Fruit fly (Drosophila melanogaster) whole organism, pupa: Measurements from ENCODE around the gene CG10214.

Experiments used
- CG10348 ChIP-seq: fragments of 200-800 bp; sonication (Bioruptor generic); IDR thresholded peaks from 2 replicates; pipeline ENCODE4 v1.3.6; 2022; ENCODE audit warnings: missing biosample characterization, missing genetic modification characterization
- CG12605 ChIP-seq: fragments of 200-800 bp; sonication (Bioruptor generic); IDR thresholded peaks from 2 replicates; pipeline ENCODE4 v1.3.6; 2022; ENCODE audit warnings: missing biosample characterization, missing genetic modification characterization
- CG13204 ChIP-seq: fragments of 200-800 bp; sonication (Bioruptor generic); optimal IDR thresholded peaks from 2 replicates; lab custom pipeline; 2018; ENCODE audit warnings: missing biosample characterization, mild to moderate bottlenecking, missing genetic modification characterization, moderate library complexity
- CG14655 ChIP-seq: fragments of 200-800 bp; sonication (Bioruptor generic); optimal IDR thresholded peaks from 3 replicates; lab custom pipeline; 2017; ENCODE audit warnings: mild to moderate bottlenecking, missing biosample characterization, missing genetic modification reagents, missing genetic modification characterization
- CG15710 ChIP-seq: fragments of 200-800 bp; sonication (Bioruptor generic); optimal IDR thresholded peaks from 2 replicates; lab custom pipeline; 2018; ENCODE audit warnings: missing biosample characterization, mild to moderate bottlenecking, missing genetic modification characterization, moderate library complexity
- CG17806 ChIP-seq: fragments of 200-800 bp; sonication (Bioruptor generic); optimal IDR thresholded peaks from 2 replicates; lab custom pipeline; 2018; ENCODE audit warnings: missing biosample characterization, mild to moderate bottlenecking, missing genetic modification characterization, moderate library complexity
- CG32121 ChIP-seq: fragments of 200-800 bp; sonication (Bioruptor generic); IDR thresholded peaks from 2 replicates; pipeline ENCODE4 v1.3.6; 2022; ENCODE audit warnings: missing biosample characterization, missing genetic modification characterization
- CG34367 ChIP-seq: fragments of 200-800 bp; sonication (Bioruptor generic); optimal IDR thresholded peaks from 2 replicates; lab custom pipeline; 2018; ENCODE audit warnings: missing biosample characterization, mild to moderate bottlenecking, missing genetic modification characterization
- CG4496 ChIP-seq: fragments of 200-800 bp; sonication (Bioruptor generic); IDR thresholded peaks from 3 replicates; pipeline ENCODE4 v1.3.6; 2022; ENCODE audit warnings: missing biosample characterization, missing genetic modification characterization
- CG8159 ChIP-seq: fragments of 200-800 bp; sonication (Bioruptor generic); optimal IDR thresholded peaks from 3 replicates; lab custom pipeline; 2018; ENCODE audit warnings: missing biosample characterization, mild to moderate bottlenecking, missing genetic modification characterization, moderate library complexity
- CG8301 ChIP-seq: fragments of 200-800 bp; sonication (Bioruptor generic); optimal IDR thresholded peaks from 2 replicates; lab custom pipeline; 2018; ENCODE audit warnings: missing biosample characterization, mild to moderate bottlenecking, missing genetic modification characterization
- CG9948 ChIP-seq: fragments of 200-800 bp; sonication (Bioruptor generic); optimal IDR thresholded peaks from 2 replicates; lab custom pipeline; 2018; ENCODE audit warnings: missing biosample characterization, mild to moderate bottlenecking, missing genetic modification characterization, moderate library complexity
- D1 ChIP-seq: fragments of 200-800 bp; sonication (Bioruptor generic); optimal IDR thresholded peaks from 2 replicates; lab custom pipeline; 2018; ENCODE audit warnings: missing biosample characterization, mild to moderate bottlenecking, missing genetic modification characterization, moderate library complexity
- EcR ChIP-seq: fragments of 200-800 bp; sonication (Bioruptor generic); optimal IDR thresholded peaks from 3 replicates; lab custom pipeline; 2019; ENCODE audit warnings: missing biosample characterization, missing genetic modification characterization, mild to moderate bottlenecking, moderate library complexity, missing genetic modification reagents
- Ets98B ChIP-seq: fragments of 200-800 bp; sonication (Bioruptor generic); IDR thresholded peaks from 2 replicates; pipeline ENCODE4 v1.3.6; 2022; ENCODE audit warnings: missing biosample characterization, missing genetic modification characterization
- Pif1A ChIP-seq: fragments of 200-800 bp; sonication (Bioruptor generic); optimal IDR thresholded peaks from 3 replicates; lab custom pipeline; 2016; ENCODE audit warnings: missing biosample characterization, missing genetic modification characterization
- Pif1B ChIP-seq: fragments of 200-800 bp; sonication (Bioruptor generic); optimal IDR thresholded peaks from 3 replicates; lab custom pipeline; 2016; ENCODE audit warnings: missing biosample characterization, missing genetic modification characterization
- Snoo ChIP-seq: fragments of 200-800 bp; sonication (Bioruptor generic); optimal IDR thresholded peaks from 3 replicates; lab custom pipeline; 2017; ENCODE audit warnings: missing biosample characterization, mild to moderate bottlenecking, missing genetic modification characterization, inconsistent platforms
- fd96Ca ChIP-seq: fragments of 200-800 bp; sonication (Bioruptor generic); IDR thresholded peaks from 3 replicates; pipeline ENCODE4 v1.3.6; 2022; ENCODE audit warnings: missing biosample characterization, missing genetic modification characterization
- gl ChIP-seq: fragments of 200-800 bp; sonication (Bioruptor generic); optimal IDR thresholded peaks from 2 replicates; lab custom pipeline; 2018; ENCODE audit warnings: missing biosample characterization, mild to moderate bottlenecking, missing genetic modification characterization
- rn ChIP-seq: fragments of 200-800 bp; sonication (Bioruptor generic); IDR thresholded peaks from 2 replicates; pipeline ENCODE4 v1.3.6; 2022; ENCODE audit warnings: missing biosample characterization, missing genetic modification characterization

CG10214 gene

dm6 chr3R:23773610-23774364 lies 6.5 kb upstream of the CG10214 start, which contains the start of gene CG10208:
CG10208 (minus strand) TSS chr3R:23774127.
- TF ChIP-seq CG4496 (GFP tag; lab: Robert Waterston, UW) (no peak), CG8301 (tag; lab: Kevin White, UChicago) (no peak)

dm6 chr3R:23772808-23773207 lies 5.5 kb upstream of the CG10214 start, which contains the start of gene tst:
tst (minus strand) TSS chr3R:23772859.
- no peak for TF ChIP-seq Pif1A (GFP tag; lab: Kevin White, UChicago)
- TF ChIP-seq CG17806 (tag; lab: Kevin White, UChicago) = peak; percentile 89
- no peak for TF ChIP-seq D1 (tag; lab: Kevin White, UChicago)
- peak; percentile 80 for TF ChIP-seq CG34367
- TF ChIP-seq CG12605 = peak; percentile 84
- TF ChIP-seq CG4496 (GFP tag; lab: Robert Waterston, UW) = peak; percentile 94
- TF ChIP-seq CG13204 (GFP tag; lab: Kevin White, UChicago) = no peak
- peak; percentile 91 for TF ChIP-seq CG14655 (GFP tag; lab: Kevin White, UChicago)
- peak; percentile 94 for TF ChIP-seq fd96Ca (GFP tag; lab: Robert Waterston, UW)
- TF ChIP-seq CG9948 (tag; lab: Kevin White, UChicago) = peak; percentile 87
- no peak for TF ChIP-seq Pif1B (GFP tag; lab: Kevin White, UChicago)
- TF ChIP-seq EcR (GFP tag; lab: Kevin White, UChicago) = no peak
- peak; percentile 82 for TF ChIP-seq CG8301 (tag; lab: Kevin White, UChicago)
- peak; percentile 89 for TF ChIP-seq CG15710
- peak; percentile 95 for TF ChIP-seq CG32121
- peak; percentile 87 for TF ChIP-seq Snoo (tag; lab: Kevin White, UChicago)
- TF ChIP-seq CG8159 = peak; percentile 87
- peak; percentile 76 for TF ChIP-seq CG10348
- TF ChIP-seq rn (GFP tag; lab: Robert Waterston, UW) = peak; percentile 95
- TF ChIP-seq gl (tag; lab: Kevin White, UChicago) = peak; percentile 49
- TF ChIP-seq Ets98B (GFP tag; lab: Robert Waterston, UW) = peak; percentile 95
- TF ChIP-seq, all 21 proteins: peak for 16

dm6 chr3R:23763622-23764273 lies 3.5 kb downstream of the CG10214 start, which contains the start of gene Lsd-1:
Lsd-1 (plus strand) TSS chr3R:23763857.
- peak; percentile 75 for TF ChIP-seq CG8159
- TF ChIP-seq gl (tag; lab: Kevin White, UChicago) = peak; percentile 71
- peak; percentile 80 for TF ChIP-seq EcR (GFP tag; lab: Kevin White, UChicago)
- peak; percentile 41 for TF ChIP-seq CG8301 (tag; lab: Kevin White, UChicago)
- peak; percentile 28 for TF ChIP-seq CG13204 (GFP tag; lab: Kevin White, UChicago)
- no peak for TF ChIP-seq D1 (tag; lab: Kevin White, UChicago)
- peak; percentile 22; the same call in 1 of the 2 replicates for TF ChIP-seq Ets98B (GFP tag; lab: Robert Waterston, UW)
- TF ChIP-seq CG32121 = peak; percentile 50
- peak; percentile 20 for TF ChIP-seq Pif1A (GFP tag; lab: Kevin White, UChicago)
- peak; percentile 21 for TF ChIP-seq Snoo (tag; lab: Kevin White, UChicago)
- TF ChIP-seq CG4496 (GFP tag; lab: Robert Waterston, UW) = peak; percentile 36; the same call in 1 of the 3 replicates
- peak; percentile 5 for TF ChIP-seq Pif1B (GFP tag; lab: Kevin White, UChicago)
- TF ChIP-seq CG34367 = peak; percentile 43
- no peak for TF ChIP-seq rn (GFP tag; lab: Robert Waterston, UW)
- TF ChIP-seq CG17806 (tag; lab: Kevin White, UChicago) = peak; percentile 47
- no peak for TF ChIP-seq fd96Ca (GFP tag; lab: Robert Waterston, UW)
- no peak for TF ChIP-seq CG14655 (GFP tag; lab: Kevin White, UChicago)
- peak; percentile 33 for TF ChIP-seq CG9948 (tag; lab: Kevin White, UChicago)
- no peak; the same call in 1 of the 2 replicates for TF ChIP-seq CG12605
- TF ChIP-seq CG15710 = peak; percentile 62
- no peak for TF ChIP-seq CG10348
- TF ChIP-seq, all 21 proteins: peak for 15

- TF ChIP-seq CG13204 (GFP tag; lab: Kevin White, UChicago) = no peak
- no peak for TF ChIP-seq Pif1A (GFP tag; lab: Kevin White, UChicago)
- TF ChIP-seq CG12605 = no peak
- TF ChIP-seq CG10348 = no peak
- TF ChIP-seq D1 (tag; lab: Kevin White, UChicago) = no peak
- TF ChIP-seq CG34367 = no peak
- no peak for TF ChIP-seq CG14655 (GFP tag; lab: Kevin White, UChicago)
- TF ChIP-seq Ets98B (GFP tag; lab: Robert Waterston, UW) = no peak
- no peak for TF ChIP-seq fd96Ca (GFP tag; lab: Robert Waterston, UW)
Measured at dm6 chr3R:23763015-23763414, 4.3 kb downstream of the CG10214 start, which contains the start of gene udt. udt (minus strand) TSS chr3R:23763263.

- no peak for TF ChIP-seq CG8301 (tag; lab: Kevin White, UChicago)
- TF ChIP-seq Snoo (tag; lab: Kevin White, UChicago) = peak; percentile 32
- TF ChIP-seq Pif1A (GFP tag; lab: Kevin White, UChicago) = no peak
Measured at dm6 chr3R:23760219-23761018, 6.9 kb downstream of the CG10214 start, which contains the start of gene SdhD. SdhD (minus strand) TSS chr3R:23760600.
